Worm (Caenorhabditis elegans) whole organism, midembryonic: ENCODE results near the gene B0454.5.

Source experiments
- ref-1 ChIP-seq: fragments of 200-800 bp; sonication (Bioruptor generic); conservative IDR thresholded peaks from 2 replicates; pipeline ENCODE4 v1.3.6; 2022; ENCODE audit warnings: missing genetic modification reagents, missing genetic modification characterization, missing compliant biosample characterization
- ztf-29 ChIP-seq: fragments of 200-800 bp; sonication (Bioruptor generic); IDR thresholded peaks from 2 replicates; pipeline ENCODE4 v1.3.6; 2022; ENCODE audit warnings: missing genetic modification reagents, missing genetic modification characterization, missing compliant biosample characterization

DNA sequence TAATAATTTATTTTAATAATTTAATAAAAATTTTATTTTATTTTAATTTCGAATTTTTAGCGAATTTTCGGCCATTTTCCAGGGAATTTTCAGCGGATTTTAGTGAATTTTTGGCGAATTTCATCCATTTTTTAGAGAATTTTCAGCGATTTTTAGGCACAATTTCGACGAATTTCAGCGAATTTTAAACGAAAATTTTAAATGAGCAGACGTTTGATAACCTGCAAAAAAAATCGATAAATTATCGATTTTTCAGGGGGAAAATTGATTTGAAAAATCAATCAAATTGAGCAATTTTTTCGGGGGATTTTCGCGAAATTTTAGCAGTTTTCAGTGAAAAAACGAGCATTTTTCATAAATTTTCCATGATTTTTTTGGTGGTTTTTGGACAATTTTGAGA lies 30.0 kb downstream of the B0454.5 start:
- TF ChIP-seq ztf-29 (GFP tag; lab: Robert Waterston, UW) (no peak), ref-1 (GFP tag; lab: Robert Waterston, UW) (no peak)
